Comparison of ENCODE assay signal across 2 fruit fly cellular contexts in genomic region chr3L:7852252-7852885, dm6.
TF ChIP-seq lines count a peak whose summit lies in the region.

No protein-coding gene starts in this region.

- TF ChIP-seq CTCF in whole organism, embryonic (GFP tag; optimal IDR thresholded peaks at IDR 0.05; lab: Kevin White, UChicago) = no peak

TF ChIP-seq in whole organism, adult, 20 proteins besides CTCF, POLR2A, EP300 and RAD21:
- peak; percentile 12 for TF ChIP-seq cic (GFP tag; optimal IDR thresholded peaks at IDR 0.05; lab: Kevin White, UChicago)
- no peak for TF ChIP-seq bab1 (GFP tag; optimal IDR thresholded peaks at IDR 0.05; lab: Kevin White, UChicago)
- no peak for TF ChIP-seq tj (GFP tag; optimal IDR thresholded peaks at IDR 0.05; lab: Kevin White, UChicago)
TF ChIP-seq in whole organism, adult: peak in this region for 1.

TF ChIP-seq in whole organism, embryonic, 481 proteins besides CTCF, POLR2A, EP300 and RAD21:
- no peak for TF ChIP-seq CG17612 (GFP tag; IDR thresholded peaks at IDR 0.05; lab: Robert Waterston, UW)
- TF ChIP-seq CG10543 (GFP tag; optimal IDR thresholded peaks at IDR 0.05; lab: Kevin White, UChicago) = peak; percentile 29
- peak; percentile 87 for TF ChIP-seq exex (tag; optimal IDR thresholded peaks at IDR 0.05; lab: Kevin White, UChicago)
- no peak for TF ChIP-seq CG5245 (GFP tag; optimal IDR thresholded peaks at IDR 0.05; lab: Kevin White, UChicago)
- no peak for TF ChIP-seq CG17829 (tag; optimal IDR thresholded peaks at IDR 0.05; lab: Kevin White, UChicago)
- TF ChIP-seq GATAe (GFP tag; conservative IDR thresholded peaks at IDR 0.05; lab: Robert Waterston, UW) = 0 out of 2 replicates have a peak, but pooled peaks have one; percentile 15
- TF ChIP-seq Lhr (GFP tag; optimal IDR thresholded peaks at IDR 0.05; lab: Kevin White, UChicago) = no peak
- peak; percentile 66 for TF ChIP-seq cwo (GFP tag; optimal IDR thresholded peaks at IDR 0.05; lab: Kevin White, UChicago)
- no peak for TF ChIP-seq slou (GFP tag; optimal IDR thresholded peaks at IDR 0.05; lab: Kevin White, UChicago)
- no peak for TF ChIP-seq gro (GFP tag; optimal IDR thresholded peaks at IDR 0.05; lab: Kevin White, UChicago)
- no peak for TF ChIP-seq CG6272 (GFP tag; IDR thresholded peaks at IDR 0.05; lab: Robert Waterston, UW)
- no peak for TF ChIP-seq CG7987 (GFP tag; optimal IDR thresholded peaks at IDR 0.05; lab: Kevin White, UChicago)
- no peak for TF ChIP-seq Dad (GFP tag; optimal IDR thresholded peaks at IDR 0.05; lab: Kevin White, UChicago)
- TF ChIP-seq sd (tag; optimal IDR thresholded peaks at IDR 0.05; lab: Kevin White, UChicago) = peak; percentile 88
- no peak for TF ChIP-seq CG3838 (GFP tag; optimal IDR thresholded peaks at IDR 0.05; lab: Kevin White, UChicago)
- 0 out of 2 replicates have a peak, but pooled peaks have one; percentile 37 for TF ChIP-seq chm (GFP tag; IDR thresholded peaks at IDR 0.05; lab: Robert Waterston, UW)
- no peak for TF ChIP-seq CG7928 (GFP tag; optimal IDR thresholded peaks at IDR 0.05; lab: Kevin White, UChicago)
- TF ChIP-seq CG10267 (tag; optimal IDR thresholded peaks at IDR 0.05; lab: Kevin White, UChicago) = no peak
- TF ChIP-seq salm (tag; optimal IDR thresholded peaks at IDR 0.05; lab: Kevin White, UChicago) = no peak
- peak; percentile 54 for TF ChIP-seq CG34376 (GFP tag; optimal IDR thresholded peaks at IDR 0.05; lab: Kevin White, UChicago)
- TF ChIP-seq dan (GFP tag; IDR thresholded peaks at IDR 0.05; lab: Robert Waterston, UW) = no peak
- no peak for TF ChIP-seq Scr (GFP tag; IDR thresholded peaks at IDR 0.05; lab: Robert Waterston, UW; ENCODE audit: partially characterized antibody)
- no peak for TF ChIP-seq CG8290 (GFP tag; optimal IDR thresholded peaks at IDR 0.05; lab: Kevin White, UChicago)
- TF ChIP-seq CG8290 (tag; optimal IDR thresholded peaks at IDR 0.05; lab: Kevin White, UChicago) = peak in 1 of 2 experiments; percentile 36
- TF ChIP-seq Atf6 (GFP tag; IDR thresholded peaks at IDR 0.05; lab: Robert Waterston, UW) = 0 out of 2 replicates have a peak, but pooled peaks have one; percentile 18
- 0 out of 3 replicates have a peak, but pooled peaks have one; percentile 8 for TF ChIP-seq CG6175 (GFP tag; IDR thresholded peaks at IDR 0.05; lab: Robert Waterston, UW)
- TF ChIP-seq Xrp1 (GFP tag; IDR thresholded peaks at IDR 0.05; lab: Robert Waterston, UW) = no peak
- TF ChIP-seq Dbx (GFP tag; IDR thresholded peaks at IDR 0.05; lab: Robert Waterston, UW) = peak; percentile 7; the same call in 1 of the 3 replicates
- TF ChIP-seq ro (GFP tag; IDR thresholded peaks at IDR 0.05; lab: Robert Waterston, UW) = no peak
- peak; percentile 10; the same call in 1 of the 2 replicates for TF ChIP-seq Lim3 (GFP tag; IDR thresholded peaks at IDR 0.05; lab: Robert Waterston, UW)
- TF ChIP-seq CG6854 (GFP tag; optimal IDR thresholded peaks at IDR 0.05; lab: Kevin White, UChicago) = no peak
- TF ChIP-seq grn (GFP tag; optimal IDR thresholded peaks at IDR 0.05; lab: Kevin White, UChicago) = peak; percentile 83
- peak; percentile 80 for TF ChIP-seq sug (tag; optimal IDR thresholded peaks at IDR 0.05; lab: Kevin White, UChicago)
- peak in 1 of 2 experiments; percentile 0 for TF ChIP-seq Pdp1 (GFP tag; optimal IDR thresholded peaks at IDR 0.05; lab: Kevin White, UChicago)
- no peak for TF ChIP-seq peb (GFP tag; IDR thresholded peaks at IDR 0.05; lab: Robert Waterston, UW)
- peak; percentile 32; the same call in 1 of the 2 replicates for TF ChIP-seq CG14014 (GFP tag; IDR thresholded peaks at IDR 0.05; lab: Robert Waterston, UW)
- TF ChIP-seq CG2199 (GFP tag; IDR thresholded peaks at IDR 0.05; lab: Robert Waterston, UW) = peak; percentile 71; the same call in 1 of the 3 replicates
- TF ChIP-seq D (optimal IDR thresholded peaks at IDR 0.05; lab: Kevin White, UChicago) = no peak
- TF ChIP-seq D (GFP tag; optimal IDR thresholded peaks at IDR 0.05; lab: Kevin White, UChicago) = no peak
- TF ChIP-seq caup (GFP tag; optimal IDR thresholded peaks at IDR 0.05; lab: Kevin White, UChicago; ENCODE audit: severe bottlenecking) = no peak
- TF ChIP-seq chinmo (GFP tag; IDR thresholded peaks at IDR 0.05; lab: Robert Waterston, UW; ENCODE audit: partially characterized antibody) = 0 out of 4 replicates have a peak, but pooled peaks have one; percentile 31
- TF ChIP-seq lab (GFP tag; optimal IDR thresholded peaks at IDR 0.05; lab: Kevin White, UChicago) = peak; percentile 45
- no peak for TF ChIP-seq cas (GFP tag; IDR thresholded peaks at IDR 0.05; lab: Robert Waterston, UW)
- no peak for TF ChIP-seq Abd-B (GFP tag; optimal IDR thresholded peaks at IDR 0.05; lab: Kevin White, UChicago)
- TF ChIP-seq HmgZ (tag; optimal IDR thresholded peaks at IDR 0.05; lab: Kevin White, UChicago) = peak; percentile 24
- peak in 1 of 2 experiments; percentile 98 for TF ChIP-seq Hr78 (GFP tag; optimal IDR thresholded peaks at IDR 0.05; lab: Kevin White, UChicago)
- no peak for TF ChIP-seq Eip74EF (GFP tag; optimal IDR thresholded peaks at IDR 0.05; lab: Kevin White, UChicago)
- 0 out of 2 replicates have a peak, but pooled peaks have one; percentile 15 for TF ChIP-seq stc (GFP tag; IDR thresholded peaks at IDR 0.05; lab: Robert Waterston, UW)
- TF ChIP-seq Hey (tag; optimal IDR thresholded peaks at IDR 0.05; lab: Kevin White, UChicago) = peak; percentile 36
- TF ChIP-seq mirr (GFP tag; optimal IDR thresholded peaks at IDR 0.05; lab: Kevin White, UChicago) = peak; percentile 70
- TF ChIP-seq crol (GFP tag; IDR thresholded peaks at IDR 0.05; lab: Robert Waterston, UW) = peak; percentile 69
- TF ChIP-seq toy (GFP tag; IDR thresholded peaks at IDR 0.05; lab: Robert Waterston, UW) = 0 out of 2 replicates have a peak, but pooled peaks have one; percentile 11
- peak; percentile 28 for TF ChIP-seq Vsx1 (GFP tag; optimal IDR thresholded peaks at IDR 0.05; lab: Kevin White, UChicago)
